Worm (Caenorhabditis elegans) whole organism, L4 larva: Measurements from ENCODE around the gene vps-45.

Experiments used
- D1046.2 ChIP-seq: fragments of 200-800 bp; sonication (Bioruptor generic); IDR thresholded peaks from 2 replicates; pipeline ENCODE4 v1.3.6; 2022; ENCODE audit warnings: missing genetic modification characterization, missing compliant biosample characterization
- F44E2.7 ChIP-seq: fragments of 200-800 bp; sonication (Bioruptor generic); IDR thresholded peaks from 2 replicates; pipeline ENCODE4 v2.1.2; 2022; ENCODE audit warnings: missing genetic modification characterization, missing compliant biosample characterization
- F49E8.2 ChIP-seq: sonication (generic microtip); optimal IDR thresholded peaks from 2 replicates; lab custom pipeline; 2016; ENCODE audit warnings: missing compliant biosample characterization, mild to moderate bottlenecking, missing genetic modification characterization, borderline replicate concordance
- T26A8.4 ChIP-seq: fragments of 200-800 bp; sonication (Bioruptor generic); IDR thresholded peaks from 2 replicates; pipeline ENCODE4 v1.3.6; 2022; ENCODE audit warnings: missing genetic modification characterization, missing compliant biosample characterization
- Y75B8A.6 ChIP-seq: fragments of 200-800 bp; sonication (Bioruptor generic); IDR thresholded peaks from 2 replicates; pipeline ENCODE4 v1.3.6; 2022; ENCODE audit warnings: missing genetic modification reagents, missing genetic modification characterization, missing compliant biosample characterization
- aha-1 ChIP-seq: fragments of 150-350 bp; peaks from one replicate; lab custom pipeline; 2014; ENCODE audit warnings: missing biosample characterization, missing genetic modification characterization
- ceh-20 ChIP-seq: fragments of 200-800 bp; sonication (Bioruptor generic); IDR thresholded peaks from 2 replicates; pipeline ENCODE4 v1.3.6; 2022; ENCODE audit warnings: missing genetic modification reagents, missing genetic modification characterization, missing compliant biosample characterization
- ceh-28 ChIP-seq: fragments of 150-350 bp; optimal IDR thresholded peaks from 2 replicates; lab custom pipeline; 2014; ENCODE audit warnings: missing biosample characterization, missing genetic modification reagents, missing genetic modification characterization
- cey-2 ChIP-seq: sonication (generic microtip); optimal IDR thresholded peaks from 3 replicates; lab custom pipeline; 2017; ENCODE audit warnings: missing genetic modification characterization, mild to moderate bottlenecking, missing compliant biosample characterization, antibody characterized with exemption, borderline replicate concordance; ENCODE audit not compliant: insufficient read depth
- daf-16 ChIP-seq, 3 experiments: sonication (generic microtip); optimal IDR thresholded peaks; 2 replicates each; lab custom pipeline; 2016 to 2017; ENCODE audit warnings: missing genetic modification characterization in 3 of 3, missing genetic modification reagents in 3 of 3, mild to moderate bottlenecking in 2 of 3, missing compliant biosample characterization in 2 of 3, missing biosample characterization in 1 of 3, moderate library complexity in 1 of 3
- dmd-6 ChIP-seq: fragments of 200-800 bp; sonication (Bioruptor generic); IDR thresholded peaks from 2 replicates; pipeline ENCODE4 v1.3.6; 2022; ENCODE audit warnings: missing genetic modification reagents, missing genetic modification characterization, missing compliant biosample characterization
- dmd-8 ChIP-seq: fragments of 200-800 bp; sonication (Bioruptor generic); IDR thresholded peaks from 2 replicates; pipeline ENCODE4 v1.3.6; 2022; ENCODE audit warnings: missing genetic modification characterization, missing compliant biosample characterization
- dpl-1 ChIP-seq: fragments of 150-350 bp; optimal IDR thresholded peaks from 2 replicates; lab custom pipeline; 2014; ENCODE audit warnings: missing biosample characterization, missing genetic modification reagents, missing genetic modification characterization
- gei-8 ChIP-seq: fragments of 200-800 bp; sonication (Bioruptor generic); optimal IDR thresholded peaks from 2 replicates; lab custom pipeline; 2018; ENCODE audit warnings: mild to moderate bottlenecking, missing genetic modification characterization, missing compliant biosample characterization
- hlh-11 ChIP-seq: fragments of 200-800 bp; sonication (Bioruptor generic); optimal IDR thresholded peaks from 2 replicates; lab custom pipeline; 2018; ENCODE audit warnings: mild to moderate bottlenecking, missing genetic modification characterization, missing compliant biosample characterization
- hmg-1.1 ChIP-seq: fragments of 200-800 bp; sonication (Bioruptor generic); IDR thresholded peaks from 2 replicates; pipeline ENCODE4 v1.3.6; 2022; ENCODE audit warnings: missing genetic modification reagents, missing genetic modification characterization, missing compliant biosample characterization
- jun-1 ChIP-seq: fragments of 150-350 bp; optimal IDR thresholded peaks from 2 replicates; lab custom pipeline; 2014; ENCODE audit warnings: missing biosample characterization, missing genetic modification reagents, missing genetic modification characterization
- lim-7 ChIP-seq: fragments of 200-800 bp; sonication (Bioruptor generic); IDR thresholded peaks from 2 replicates; pipeline ENCODE4 v1.3.6; 2022; ENCODE audit warnings: missing genetic modification characterization, missing compliant biosample characterization
- lin-1 ChIP-seq: fragments of 200-800 bp; sonication (Bioruptor generic); IDR thresholded peaks from 2 replicates; pipeline ENCODE4 v1.3.6; 2022; ENCODE audit warnings: missing genetic modification reagents, missing genetic modification characterization, missing compliant biosample characterization
- lin-15B ChIP-seq: fragments of 150-350 bp; sonication (generic microtip); optimal IDR thresholded peaks from 3 replicates; lab custom pipeline; 2014; ENCODE audit warnings: missing biosample characterization, missing genetic modification characterization
- lin-38 ChIP-seq: fragments of 200-800 bp; sonication (Bioruptor generic); IDR thresholded peaks from 2 replicates; pipeline ENCODE4 v1.3.6; 2022; ENCODE audit warnings: missing genetic modification reagents, missing genetic modification characterization, missing compliant biosample characterization
- lir-3 ChIP-seq: sonication (generic microtip); optimal IDR thresholded peaks from 2 replicates; lab custom pipeline; 2016; ENCODE audit warnings: mild to moderate bottlenecking, missing genetic modification characterization, missing compliant biosample characterization
- madf-9 ChIP-seq: fragments of 200-800 bp; sonication (Bioruptor generic); conservative IDR thresholded peaks from 2 replicates; pipeline ENCODE4 v1.3.6; 2022; ENCODE audit warnings: missing genetic modification reagents, missing genetic modification characterization, missing compliant biosample characterization
- mdl-1 ChIP-seq, 2 experiments: fragments of 150-350 bp in 1 of 2; sonication (generic microtip) in 1 of 2; optimal IDR thresholded peaks; 2 replicates each; lab custom pipeline; 2014 to 2017; ENCODE audit warnings: missing biosample characterization in 2 of 2, missing genetic modification characterization in 2 of 2
- mep-1 ChIP-seq: fragments of 150-350 bp; sonication (generic microtip); optimal IDR thresholded peaks from 3 replicates; lab custom pipeline; 2014; ENCODE audit warnings: missing biosample characterization, missing genetic modification characterization
- mes-2 ChIP-seq: sonication (generic microtip); optimal IDR thresholded peaks from 2 replicates; lab custom pipeline; 2016; ENCODE audit warnings: missing genotype, mild to moderate bottlenecking, missing genetic modification characterization, missing compliant biosample characterization; ENCODE audit not compliant: poor library complexity, severe bottlenecking
- mxl-2 ChIP-seq: fragments of 200-800 bp; sonication (Bioruptor generic); conservative IDR thresholded peaks from 2 replicates; pipeline ENCODE4 v1.3.6; 2022; ENCODE audit warnings: missing genetic modification reagents, missing genetic modification characterization, missing compliant biosample characterization
- mxl-3 ChIP-seq: fragments of 200-800 bp; sonication (Bioruptor generic); optimal IDR thresholded peaks from 2 replicates; lab custom pipeline; 2018; ENCODE audit warnings: mild to moderate bottlenecking, missing genetic modification characterization, missing compliant biosample characterization
- nhr-10 ChIP-seq: fragments of 150-350 bp; optimal IDR thresholded peaks from 2 replicates; lab custom pipeline; 2014; ENCODE audit warnings: missing biosample characterization, missing genetic modification characterization
- nhr-102 ChIP-seq: sonication (generic microtip); optimal IDR thresholded peaks from 2 replicates; lab custom pipeline; 2016; ENCODE audit warnings: mild to moderate bottlenecking, missing genetic modification characterization, moderate library complexity, missing compliant biosample characterization
- nhr-11 ChIP-seq: fragments of 150-350 bp; optimal IDR thresholded peaks from 2 replicates; lab custom pipeline; 2014; ENCODE audit warnings: missing biosample characterization, missing genetic modification characterization
- nhr-237 ChIP-seq: sonication (generic microtip); optimal IDR thresholded peaks from 2 replicates; lab custom pipeline; 2017; ENCODE audit warnings: missing biosample characterization, missing genetic modification characterization
- nhr-28 ChIP-seq: fragments of 150-350 bp; optimal IDR thresholded peaks from 2 replicates; lab custom pipeline; 2014; ENCODE audit warnings: missing biosample characterization, missing genetic modification characterization
- nhr-42 ChIP-seq: fragments of 200-800 bp; sonication (Bioruptor generic); IDR thresholded peaks from 2 replicates; pipeline ENCODE4 v1.3.6; 2022; ENCODE audit warnings: missing genetic modification characterization, missing compliant biosample characterization
- php-3 ChIP-seq: fragments of 200-800 bp; sonication (Bioruptor generic); IDR thresholded peaks from 2 replicates; pipeline ENCODE4 v1.3.6; 2022; ENCODE audit warnings: missing genetic modification reagents, missing genetic modification characterization, missing compliant biosample characterization
- saeg-2 ChIP-seq: fragments of 200-800 bp; sonication (Bioruptor generic); IDR thresholded peaks from 2 replicates; pipeline ENCODE4 v1.3.6; 2022; ENCODE audit warnings: missing genetic modification reagents, missing genetic modification characterization, missing compliant biosample characterization
- set-16 ChIP-seq: fragments of 200-800 bp; sonication (Bioruptor generic); IDR thresholded peaks from 2 replicates; pipeline ENCODE4 v1.3.6; 2022; ENCODE audit warnings: missing genetic modification reagents, missing genetic modification characterization, missing compliant biosample characterization
- tag-97 ChIP-seq: fragments of 200-800 bp; sonication (Bioruptor generic); IDR thresholded peaks from 2 replicates; pipeline ENCODE4 v1.3.6; 2022; ENCODE audit warnings: missing genetic modification characterization, missing compliant biosample characterization
- unc-62 ChIP-seq, 3 experiments: fragments of 150-350 bp in 1 of 3; sonication (generic microtip); optimal IDR thresholded peaks in 2 of 3; peaks in 1 of 3; 1 replicate in 1 of 3; 2 replicates in 2 of 3; lab custom pipeline; 2014 to 2017; ENCODE audit warnings: missing biosample characterization in 3 of 3, missing genetic modification characterization in 3 of 3, missing genetic modification reagents in 3 of 3, missing genotype in 1 of 3
- ztf-11 ChIP-seq: fragments of 150-350 bp; optimal IDR thresholded peaks from 2 replicates; lab custom pipeline; 2014; ENCODE audit warnings: missing biosample characterization, missing genetic modification characterization

vps-45 gene

DNA sequence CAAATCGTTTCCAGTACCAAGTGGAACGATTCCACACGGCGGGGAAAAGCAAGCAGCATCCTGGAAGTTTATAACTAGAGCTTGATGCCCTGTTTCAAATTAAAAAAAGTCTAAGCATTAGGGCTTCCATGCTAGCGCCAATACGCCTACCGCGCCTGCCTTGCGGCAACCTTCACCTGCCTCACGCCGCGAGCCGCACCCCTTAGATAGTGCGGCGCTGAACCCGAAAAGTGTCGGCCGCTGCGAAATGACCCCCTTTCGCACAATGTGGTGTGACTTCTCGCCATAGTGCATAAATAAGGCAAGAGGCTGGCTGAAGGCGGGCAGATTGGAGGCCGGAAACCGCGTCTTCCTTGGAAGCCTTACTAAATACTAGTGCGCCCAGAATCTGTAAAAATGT is 11.8 kb upstream of the vps-45 start:
- TF ChIP-seq tag-97 (GFP tag; lab: Robert Waterston, UW), result no peak
- TF ChIP-seq D1046.2 (GFP tag; lab: Robert Waterston, UW), result 0 out of 2 replicates have a peak, but pooled peaks have one; percentile 38
- no peak for TF ChIP-seq mep-1 (tag; lab: Kevin White, UChicago)
- no peak for TF ChIP-seq lin-15B
- TF ChIP-seq unc-62 (GFP tag; optimal IDR thresholded peaks at IDR 0.05 in 1 of 2; lab: Kevin White, UChicago), result peak in 1 of 2 experiments; percentile 42
- no peak for TF ChIP-seq unc-62 (tag; optimal IDR thresholded peaks at IDR 0.05; lab: Kevin White, UChicago)
- no peak for TF ChIP-seq aha-1 (tag; lab: Kevin White, UChicago)
- 0 out of 2 replicates have a peak, but pooled peaks have one; percentile 6 for TF ChIP-seq madf-9 (GFP tag; lab: Robert Waterston, UW)
- TF ChIP-seq lir-3 (tag; lab: Kevin White, UChicago), result no peak
- TF ChIP-seq nhr-102 (tag; lab: Kevin White, UChicago), result peak; percentile 12
- TF ChIP-seq nhr-10 (tag; lab: Kevin White, UChicago), result no peak
- no peak for TF ChIP-seq saeg-2
- peak; percentile 89 for TF ChIP-seq set-16 (GFP tag; lab: Robert Waterston, UW)

DNA sequence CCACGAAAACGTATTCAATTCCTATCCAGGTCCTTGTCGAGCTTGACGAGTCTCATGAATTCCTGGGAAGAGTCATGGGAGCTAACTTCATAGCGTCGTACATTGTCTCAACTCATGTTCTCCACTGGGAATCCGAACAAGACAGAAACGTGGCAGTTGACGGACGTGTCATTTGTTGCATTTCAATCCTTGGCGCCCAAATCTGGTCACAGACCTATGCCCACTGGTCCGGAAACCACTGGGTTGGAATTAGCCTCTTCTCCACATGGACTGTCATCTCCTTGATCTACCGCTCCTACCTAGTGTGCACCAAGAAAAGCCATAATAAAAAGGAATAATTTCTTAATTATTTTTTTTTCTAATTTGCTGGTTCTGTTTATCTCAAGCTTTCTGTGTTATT is 8.0 kb upstream of the vps-45 start:
- 0 out of 2 replicates have a peak, but pooled peaks have one; percentile 55 for TF ChIP-seq dmd-8 (GFP tag; lab: Robert Waterston, UW)
- TF ChIP-seq F49E8.2, result no peak

DNA sequence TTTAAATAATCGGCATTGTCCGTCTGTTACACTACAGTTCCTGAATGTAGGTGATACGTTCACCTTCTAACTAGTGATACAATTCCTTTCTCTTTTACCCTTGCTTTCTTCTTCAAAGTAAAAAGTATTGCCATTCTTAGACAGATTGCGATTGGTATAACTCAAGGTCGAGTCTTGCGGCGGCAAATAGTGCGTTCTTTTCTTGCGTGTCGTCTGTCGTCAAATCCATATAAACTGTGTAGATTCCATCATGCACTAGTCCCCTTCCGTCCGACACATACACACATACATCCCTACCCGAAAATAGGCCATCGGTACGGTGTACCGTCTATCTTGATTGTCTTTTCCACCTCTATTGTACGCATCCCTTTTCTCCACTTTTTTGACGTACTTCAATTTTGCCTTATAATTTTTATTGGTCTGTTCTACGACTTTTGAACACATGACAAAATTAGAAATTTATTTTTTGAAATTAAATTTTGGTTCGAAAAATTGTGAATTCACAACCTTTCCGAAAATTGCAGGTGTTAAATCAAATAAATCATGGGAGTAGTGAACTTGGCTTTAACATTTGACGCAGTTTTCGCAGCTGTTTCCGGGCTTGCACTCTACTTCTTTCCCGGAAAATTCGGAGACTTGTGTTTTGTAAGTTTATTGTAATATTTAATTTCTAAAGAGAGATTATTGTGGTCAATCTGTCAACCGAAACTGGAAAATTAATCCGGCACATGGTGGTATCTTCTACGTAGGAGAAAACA is 5.8 kb upstream of the vps-45 start, which contains the start of gene C44C1.1:
Gene C44C1.1, plus strand, starts transcription at position 525 of the 758 bp plus-strand sequence.
- no peak for TF ChIP-seq lin-38 (GFP tag; lab: Robert Waterston, UW)
- no peak for TF ChIP-seq mes-2 (tag; lab: Kevin White, UChicago)
- no peak for TF ChIP-seq mxl-2 (GFP tag; lab: Robert Waterston, UW)
- TF ChIP-seq hlh-11 (tag; lab: Kevin White, UChicago), result peak; percentile 18
- TF ChIP-seq F44E2.7 (GFP tag; lab: Robert Waterston, UW), result no peak
- no peak for TF ChIP-seq D1046.2 (GFP tag; lab: Robert Waterston, UW)
- no peak for TF ChIP-seq lim-7 (GFP tag; lab: Robert Waterston, UW)
- TF ChIP-seq nhr-28, result peak; percentile 70
- peak in 1 of 2 experiments; percentile 71 for TF ChIP-seq unc-62 (GFP tag; optimal IDR thresholded peaks at IDR 0.05 in 1 of 2; lab: Kevin White, UChicago)
- TF ChIP-seq unc-62 (tag; optimal IDR thresholded peaks at IDR 0.05; lab: Kevin White, UChicago), result no peak
- peak; percentile 2 for TF ChIP-seq aha-1 (tag; lab: Kevin White, UChicago)
- no peak for TF ChIP-seq daf-16 (GFP tag; optimal IDR thresholded peaks at IDR 0.05; lab: Kevin White, UChicago)
- TF ChIP-seq daf-16 (tag; optimal IDR thresholded peaks at IDR 0.05; lab: Kevin White, UChicago), result no peak
- no peak for TF ChIP-seq jun-1 (tag; lab: Kevin White, UChicago)
- no peak for TF ChIP-seq php-3 (GFP tag; lab: Robert Waterston, UW)
- TF ChIP-seq dmd-8 (GFP tag; lab: Robert Waterston, UW), result no peak
- TF ChIP-seq nhr-11 (tag; lab: Kevin White, UChicago), result no peak
- TF ChIP-seq Y75B8A.6 (GFP tag; lab: Robert Waterston, UW), result no peak
- TF ChIP-seq mxl-3 (GFP tag; lab: Kevin White, UChicago), result peak; percentile 10

DNA sequence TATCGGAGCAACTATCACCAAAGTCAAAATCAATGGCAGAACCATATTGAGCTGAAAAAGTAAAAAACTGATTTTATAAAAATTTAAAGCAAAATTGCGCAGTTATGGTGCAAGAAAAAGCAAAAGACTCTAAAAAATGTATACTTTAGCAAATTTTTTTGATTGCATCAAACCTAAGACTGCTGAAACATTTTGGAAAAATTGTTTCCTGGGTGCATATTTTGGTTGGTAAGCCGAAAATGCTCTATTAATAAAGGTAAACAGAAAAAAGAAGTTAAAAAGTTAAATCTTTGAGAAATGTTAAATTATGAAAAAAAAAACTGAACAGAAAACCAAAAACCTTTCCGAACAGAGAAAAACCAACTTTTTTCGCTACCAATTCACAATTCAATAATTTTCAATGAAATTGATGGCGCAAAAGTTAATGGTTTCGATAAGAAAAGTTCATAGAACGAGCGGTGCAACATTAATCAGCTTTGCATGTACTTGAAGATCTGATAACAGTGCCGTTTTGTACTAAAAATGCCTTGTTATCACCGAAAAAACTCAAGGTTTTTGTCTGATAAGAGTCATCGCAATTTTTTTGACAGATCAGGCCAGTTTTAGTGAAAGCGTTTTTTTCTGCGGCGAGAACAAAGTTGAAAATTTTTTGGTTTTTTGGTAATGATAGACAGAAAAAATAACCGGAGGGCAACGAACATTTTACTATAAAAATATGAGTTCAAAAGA is 3.5 kb upstream of the vps-45 start, which contains the start of gene abhd-3.2:
Gene abhd-3.2, minus strand, starts transcription at position 51 of the 729 bp plus-strand sequence.
- TF ChIP-seq lin-1 (GFP tag; lab: Robert Waterston, UW) (peak; percentile 79; the same call in 1 of the 2 replicates), nhr-42 (GFP tag; lab: Robert Waterston, UW) (0 out of 2 replicates have a peak, but pooled peaks have one; percentile 23), mdl-1 (tag; optimal IDR thresholded peaks at IDR 0.05; lab: Kevin White, UChicago) (peak in 1 of 2 experiments; percentile 56), lim-7 (GFP tag; lab: Robert Waterston, UW) (no peak), dmd-6 (peak; percentile 98), tag-97 (GFP tag; lab: Robert Waterston, UW) (no peak), ceh-28 (tag; lab: Kevin White, UChicago) (no peak), gei-8 (GFP tag; lab: Kevin White, UChicago) (peak; percentile 24), mep-1 (tag; lab: Kevin White, UChicago) (peak; percentile 65), hmg-1.1 (no peak), mes-2 (tag; lab: Kevin White, UChicago) (peak; percentile 52), cey-2 (tag; lab: Kevin White, UChicago) (peak; percentile 33), T26A8.4 (GFP tag; lab: Robert Waterston, UW) (no peak), nhr-11 (tag; lab: Kevin White, UChicago) (no peak), lin-38 (GFP tag; lab: Robert Waterston, UW) (0 out of 2 replicates have a peak, but pooled peaks have one; percentile 10), dpl-1 (GFP tag; lab: Kevin White, UChicago) (no peak), ceh-20 (peak; percentile 87), nhr-237 (no peak), ztf-11 (no peak)
